Worm (Caenorhabditis elegans): Measurements from ENCODE around the gene dph-7.

- TF ChIP-seq ctbp-1 (GFP tag; IDR thresholded peaks at IDR 0.05): no peak
- peak; percentile 19 for TF ChIP-seq rbr-2 (tag; optimal IDR thresholded peaks at IDR 0.05)
- no peak for TF ChIP-seq lin-13 (GFP tag; optimal IDR thresholded peaks at IDR 0.05)
- no peak for TF ChIP-seq ama-1 (optimal IDR thresholded peaks at IDR 0.05)
- no peak for TF ChIP-seq nhr-25 (tag; optimal IDR thresholded peaks at IDR 0.05; ENCODE audit: borderline replicate concordance, insufficient read depth)
- no peak for TF ChIP-seq nhr-77 (tag; optimal IDR thresholded peaks at IDR 0.05)
Measured at ce11 chrIII:13270896-13271295, 44.0 kb upstream of the dph-7 start.
